Fruit fly (Drosophila melanogaster) whole organism, prepupa: Measurements from ENCODE around the gene ClpP.

Source experiments
- CG10631 ChIP-seq: fragments of 200-800 bp; sonication (Bioruptor generic); optimal IDR thresholded peaks from 2 replicates; lab custom pipeline; 2016; ENCODE audit warnings: missing biosample characterization, missing genetic modification characterization
- CG11294 ChIP-seq: fragments of 200-800 bp; sonication (Bioruptor generic); IDR thresholded peaks from 2 replicates; pipeline ENCODE4 v1.3.6; 2022; ENCODE audit warnings: missing biosample characterization, missing genetic modification characterization
- CG11762 ChIP-seq: fragments of 200-800 bp; sonication (Bioruptor generic); optimal IDR thresholded peaks from 3 replicates; lab custom pipeline; 2016; ENCODE audit warnings: missing biosample characterization, missing genetic modification characterization; ENCODE audit not compliant: insufficient read depth
- CG1621 ChIP-seq: fragments of 200-800 bp; sonication (Bioruptor generic); optimal IDR thresholded peaks from 3 replicates; lab custom pipeline; 2018; ENCODE audit warnings: missing biosample characterization, mild to moderate bottlenecking, missing genetic modification characterization
- CG16779 ChIP-seq: fragments of 200-800 bp; sonication (Bioruptor generic); optimal IDR thresholded peaks from 3 replicates; lab custom pipeline; 2017; ENCODE audit warnings: missing biosample characterization, mild to moderate bottlenecking, missing genetic modification characterization
- CG3032 ChIP-seq: fragments of 200-800 bp; optimal IDR thresholded peaks from 2 replicates; lab custom pipeline; 2019; ENCODE audit warnings: missing biosample characterization, mild to moderate bottlenecking, missing genetic modification characterization, moderate library complexity
- CG31627 ChIP-seq: fragments of 200-800 bp; sonication (Bioruptor generic); optimal IDR thresholded peaks from 3 replicates; lab custom pipeline; 2016; ENCODE audit warnings: missing biosample characterization, missing genetic modification characterization
- CG32006 ChIP-seq: fragments of 200-800 bp; sonication (Bioruptor generic); optimal IDR thresholded peaks from 3 replicates; lab custom pipeline; 2017; ENCODE audit warnings: missing biosample characterization, mild to moderate bottlenecking, missing genetic modification characterization
- CG34406 ChIP-seq: fragments of 200-800 bp; sonication (Bioruptor generic); optimal IDR thresholded peaks from 3 replicates; lab custom pipeline; 2016; ENCODE audit warnings: missing biosample characterization, missing genetic modification characterization
- CG3919 ChIP-seq: fragments of 200-800 bp; sonication (Bioruptor generic); optimal IDR thresholded peaks from 3 replicates; lab custom pipeline; 2016; ENCODE audit warnings: missing biosample characterization, missing genetic modification characterization
- CG4318 ChIP-seq: fragments of 200-800 bp; sonication (Bioruptor generic); optimal IDR thresholded peaks from 3 replicates; lab custom pipeline; 2017; ENCODE audit warnings: missing biosample characterization, mild to moderate bottlenecking, missing genetic modification characterization
- CG6163 ChIP-seq: fragments of 200-800 bp; sonication (Bioruptor generic); IDR thresholded peaks from 3 replicates; pipeline ENCODE4 v1.3.6; 2022; ENCODE audit warnings: missing biosample characterization, missing genetic modification characterization
- CG6854 ChIP-seq: fragments of 200-800 bp; sonication (Bioruptor generic); optimal IDR thresholded peaks from 2 replicates; lab custom pipeline; 2017; ENCODE audit warnings: missing biosample characterization, mild to moderate bottlenecking, missing genetic modification characterization
- CG7368 ChIP-seq: fragments of 200-800 bp; sonication (Bioruptor generic); optimal IDR thresholded peaks from 3 replicates; lab custom pipeline; 2016; ENCODE audit warnings: missing biosample characterization, missing genetic modification characterization
- CG8119 ChIP-seq: fragments of 200-800 bp; sonication (Bioruptor generic); IDR thresholded peaks from 3 replicates; pipeline ENCODE4 v1.3.6; 2022; ENCODE audit warnings: missing biosample characterization, missing genetic modification characterization
- CG8319 ChIP-seq: fragments of 200-800 bp; sonication (Bioruptor generic); optimal IDR thresholded peaks from 3 replicates; lab custom pipeline; 2016; ENCODE audit warnings: missing biosample characterization, missing genetic modification characterization
- CG8632 ChIP-seq: fragments of 200-800 bp; sonication (Bioruptor generic); optimal IDR thresholded peaks from 3 replicates; lab custom pipeline; 2016; ENCODE audit warnings: missing biosample characterization, missing genetic modification characterization
- CG9139 ChIP-seq: fragments of 200-800 bp; sonication (Bioruptor generic); optimal IDR thresholded peaks from 3 replicates; lab custom pipeline; 2017; ENCODE audit warnings: missing biosample characterization, mild to moderate bottlenecking, missing genetic modification characterization
- Eip75B ChIP-seq: fragments of 200-800 bp; sonication (Bioruptor generic); optimal IDR thresholded peaks from 3 replicates; lab custom pipeline; 2016; ENCODE audit warnings: missing biosample characterization, missing genetic modification characterization
- Eip78C ChIP-seq: fragments of 200-800 bp; sonication (Bioruptor generic); peaks from one replicate; lab custom pipeline; 2016; ENCODE audit warnings: missing biosample characterization, missing genetic modification characterization
- Ets21C ChIP-seq: fragments of 200-800 bp; sonication (Bioruptor generic); optimal IDR thresholded peaks from 3 replicates; lab custom pipeline; 2016; ENCODE audit warnings: missing biosample characterization, missing genetic modification characterization
- Ets96B ChIP-seq: fragments of 200-800 bp; optimal IDR thresholded peaks from 2 replicates; lab custom pipeline; 2019; ENCODE audit warnings: missing biosample characterization, mild to moderate bottlenecking, missing genetic modification characterization, moderate library complexity
- Gug ChIP-seq: fragments of 200-800 bp; sonication (Bioruptor generic); IDR thresholded peaks from 2 replicates; pipeline ENCODE4 v1.3.6; 2022; ENCODE audit warnings: missing biosample characterization, missing genetic modification characterization
- Hr38 ChIP-seq: sonication (Bioruptor generic); optimal IDR thresholded peaks from 2 replicates; lab custom pipeline; 2016; ENCODE audit warnings: missing biosample characterization, missing genetic modification characterization
- Hr39 ChIP-seq: fragments of 200-800 bp; sonication (Bioruptor generic); optimal IDR thresholded peaks from 2 replicates; lab custom pipeline; 2016; ENCODE audit warnings: missing biosample characterization, missing genetic modification characterization
- Lpt ChIP-seq: fragments of 200-800 bp; sonication (Bioruptor generic); optimal IDR thresholded peaks from 3 replicates; lab custom pipeline; 2016; ENCODE audit warnings: missing biosample characterization, missing genetic modification characterization
- Met ChIP-seq: fragments of 200-800 bp; sonication (Bioruptor generic); optimal IDR thresholded peaks from 3 replicates; lab custom pipeline; 2016; ENCODE audit warnings: missing biosample characterization, missing genetic modification characterization
- OdsH ChIP-seq: fragments of 200-800 bp; sonication (Bioruptor generic); optimal IDR thresholded peaks from 3 replicates; lab custom pipeline; 2016; ENCODE audit warnings: missing biosample characterization, missing genetic modification characterization
- Smox ChIP-seq: fragments of 200-800 bp; sonication (Bioruptor generic); optimal IDR thresholded peaks from 3 replicates; lab custom pipeline; 2016; ENCODE audit warnings: missing biosample characterization, missing genetic modification characterization
- Sox102F ChIP-seq: fragments of 200-800 bp; sonication (Bioruptor generic); optimal IDR thresholded peaks from 2 replicates; lab custom pipeline; 2016; ENCODE audit warnings: missing biosample characterization, mild to moderate bottlenecking, missing genetic modification characterization
- Sox14 ChIP-seq: fragments of 200-800 bp; sonication (Bioruptor generic); optimal IDR thresholded peaks from 3 replicates; lab custom pipeline; 2016; ENCODE audit warnings: missing biosample characterization, missing genetic modification characterization
- Sox15 ChIP-seq: fragments of 200-800 bp; sonication (Bioruptor generic); optimal IDR thresholded peaks from 3 replicates; lab custom pipeline; 2016; ENCODE audit warnings: missing biosample characterization, missing genetic modification characterization
- achi ChIP-seq: fragments of 200-800 bp; sonication (Bioruptor generic); optimal IDR thresholded peaks from 3 replicates; lab custom pipeline; 2016; ENCODE audit warnings: missing biosample characterization, missing genetic modification characterization
- acj6 ChIP-seq: fragments of 200-800 bp; sonication (Bioruptor generic); optimal IDR thresholded peaks from 3 replicates; lab custom pipeline; 2016; ENCODE audit warnings: missing biosample characterization, missing genetic modification characterization
- dac ChIP-seq: fragments of 200-800 bp; sonication (Bioruptor generic); optimal IDR thresholded peaks from 2 replicates; lab custom pipeline; 2017; ENCODE audit warnings: missing biosample characterization, mild to moderate bottlenecking, missing genetic modification characterization
- dsx ChIP-seq: fragments of 200-800 bp; optimal IDR thresholded peaks from 3 replicates; lab custom pipeline; 2019; ENCODE audit warnings: missing biosample characterization, mild to moderate bottlenecking, missing genetic modification characterization, moderate library complexity; ENCODE audit not compliant: poor library complexity, severe bottlenecking
- eg ChIP-seq: fragments of 200-800 bp; sonication (Bioruptor generic); IDR thresholded peaks from 3 replicates; pipeline ENCODE4 v1.3.6; 2022; ENCODE audit warnings: missing biosample characterization, missing genetic modification characterization
- esn ChIP-seq: fragments of 200-800 bp; sonication (Bioruptor generic); optimal IDR thresholded peaks from 2 replicates; lab custom pipeline; 2016; ENCODE audit warnings: missing biosample characterization, mild to moderate bottlenecking, missing genetic modification characterization, moderate library complexity
- fd59A ChIP-seq: fragments of 200-800 bp; sonication (Bioruptor generic); optimal IDR thresholded peaks from 2 replicates; lab custom pipeline; 2017; ENCODE audit warnings: missing biosample characterization, mild to moderate bottlenecking, missing genetic modification characterization, missing genetic modification reagents
- fd85E ChIP-seq: fragments of 200-800 bp; sonication (Bioruptor generic); optimal IDR thresholded peaks from 3 replicates; lab custom pipeline; 2016; ENCODE audit warnings: missing biosample characterization, missing genetic modification characterization
- fkh ChIP-seq: fragments of 200-800 bp; sonication (Bioruptor generic); optimal IDR thresholded peaks from 3 replicates; lab custom pipeline; 2017; ENCODE audit warnings: missing biosample characterization, mild to moderate bottlenecking, missing genetic modification characterization, moderate library complexity
- lz ChIP-seq: fragments of 200-800 bp; sonication (Bioruptor generic); optimal IDR thresholded peaks from 3 replicates; lab custom pipeline; 2016; ENCODE audit warnings: missing biosample characterization, missing genetic modification characterization
- net ChIP-seq: fragments of 200-800 bp; sonication (Bioruptor generic); optimal IDR thresholded peaks from 3 replicates; lab custom pipeline; 2016; ENCODE audit warnings: missing biosample characterization, missing genetic modification characterization
- salr ChIP-seq, 2 experiments: fragments of 200-800 bp; sonication (Bioruptor generic); optimal IDR thresholded peaks; 3 replicates each; lab custom pipeline; 2016 to 2018; ENCODE audit warnings: missing biosample characterization in 2 of 2, missing genetic modification characterization in 2 of 2, mild to moderate bottlenecking in 1 of 2
- spab ChIP-seq: fragments of 200-800 bp; sonication (Bioruptor generic); optimal IDR thresholded peaks from 2 replicates; lab custom pipeline; 2017; ENCODE audit warnings: missing biosample characterization, mild to moderate bottlenecking, missing genetic modification characterization, missing genetic modification reagents
- ss ChIP-seq, 2 experiments: fragments of 200-800 bp; sonication (Bioruptor generic); optimal IDR thresholded peaks; 2 replicates in 1 of 2; 3 replicates in 1 of 2; lab custom pipeline; 2017 to 2018; ENCODE audit warnings: mild to moderate bottlenecking in 2 of 2, missing biosample characterization in 2 of 2, missing genetic modification characterization in 2 of 2, moderate library complexity in 1 of 2
- svp ChIP-seq: fragments of 200-800 bp; sonication (Bioruptor generic); peaks from one replicate; lab custom pipeline; 2016; ENCODE audit warnings: missing biosample characterization, missing genetic modification characterization
- topi ChIP-seq: fragments of 200-800 bp; sonication (Bioruptor generic); optimal IDR thresholded peaks from 3 replicates; lab custom pipeline; 2016; ENCODE audit warnings: missing biosample characterization, missing genetic modification characterization
- vri ChIP-seq: fragments of 200-800 bp; sonication (Bioruptor generic); optimal IDR thresholded peaks from 3 replicates; lab custom pipeline; 2016; ENCODE audit warnings: missing biosample characterization, mild to moderate bottlenecking, missing genetic modification characterization

Gene ClpP

DNA sequence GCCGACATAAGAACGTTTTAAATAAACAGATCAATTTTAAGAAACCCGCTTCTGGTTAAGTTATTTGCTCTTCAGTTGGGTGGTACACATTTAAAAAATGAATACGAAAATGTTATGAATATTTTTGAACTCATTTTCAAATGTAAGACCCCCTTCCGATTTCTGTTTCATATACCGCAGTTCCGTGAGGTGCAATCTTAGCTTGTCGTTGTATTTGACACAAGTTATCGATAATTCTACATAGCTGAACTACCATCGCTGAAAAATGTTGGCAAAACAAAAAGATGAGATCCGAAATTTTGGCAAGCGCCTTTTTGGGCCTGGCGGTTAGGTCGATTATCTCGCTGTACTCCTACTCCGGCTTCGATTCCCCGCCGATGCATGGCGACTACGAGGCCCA is 23.3 kb downstream of the ClpP start, which contains the start of gene gny:
Gene gny, plus strand, starts transcription at position 239 of the 400 bp plus-strand sequence.
- no peak for TF ChIP-seq CG6854 (GFP tag; lab: Kevin White, UChicago)
- peak; percentile 18 for TF ChIP-seq Eip78C (GFP tag; lab: Kevin White, UChicago)
- no peak for TF ChIP-seq Ets96B (tag; lab: Kevin White, UChicago)
- TF ChIP-seq CG4318 (GFP tag; lab: Kevin White, UChicago) = no peak
- TF ChIP-seq fd59A = no peak
- TF ChIP-seq topi (GFP tag; lab: Kevin White, UChicago) = no peak

DNA sequence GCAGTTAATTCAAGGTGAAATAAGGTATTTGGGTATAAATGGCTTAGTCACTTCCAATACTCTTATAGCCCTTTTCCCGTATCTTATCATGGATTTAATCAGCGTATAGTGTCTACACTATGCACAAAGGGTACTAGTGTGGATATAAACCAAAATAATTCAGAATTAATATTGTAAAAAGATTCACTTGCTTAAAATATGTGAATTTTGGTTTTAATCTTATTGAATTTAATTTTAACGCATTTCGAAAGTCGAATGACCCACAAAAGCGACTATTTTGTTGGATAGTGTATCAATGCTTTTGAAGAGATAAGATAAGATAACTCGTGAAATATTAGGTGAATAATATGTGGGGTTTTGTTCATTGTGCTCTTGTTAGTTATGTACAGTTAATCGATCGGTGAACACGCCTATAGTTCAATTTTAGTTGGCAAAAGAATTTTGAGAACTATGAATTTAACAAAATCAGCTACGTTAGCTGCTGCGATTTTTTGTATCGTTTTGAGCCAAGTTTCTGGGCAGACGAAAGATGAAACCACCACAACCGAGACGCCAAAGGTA is 25.4 kb downstream of the ClpP start, which contains the start of gene CG5096:
Gene CG5096, plus strand, starts transcription at position 374 of the 561 bp plus-strand sequence.
- TF ChIP-seq Hr38 (no peak), fd85E (GFP tag; lab: Kevin White, UChicago) (no peak), esn (GFP tag; lab: Kevin White, UChicago) (peak; percentile 81), CG9139 (GFP tag; lab: Kevin White, UChicago) (no peak), acj6 (GFP tag; lab: Kevin White, UChicago) (peak; percentile 60), Sox102F (GFP tag; lab: Kevin White, UChicago) (no peak), fd59A (no peak), CG8319 (GFP tag; lab: Kevin White, UChicago) (peak; percentile 36), vri (GFP tag; lab: Kevin White, UChicago) (no peak), Sox15 (GFP tag; lab: Kevin White, UChicago) (no peak), CG3919 (GFP tag; lab: Kevin White, UChicago) (no peak), salr (GFP tag; optimal IDR thresholded peaks at IDR 0.05; lab: Kevin White, UChicago) (no peak), achi (no peak), CG11762 (GFP tag; lab: Kevin White, UChicago) (peak; percentile 34), CG1621 (tag; lab: Kevin White, UChicago) (no peak), CG4318 (GFP tag; lab: Kevin White, UChicago) (no peak), CG6163 (GFP tag; lab: Robert Waterston, UW) (no peak), CG11294 (GFP tag; lab: Robert Waterston, UW) (no peak), ss (GFP tag; optimal IDR thresholded peaks at IDR 0.05; lab: Kevin White, UChicago) (no peak), Lpt (GFP tag; lab: Kevin White, UChicago) (no peak), Eip75B (GFP tag; lab: Kevin White, UChicago) (peak; percentile 72), CG8119 (GFP tag; lab: Robert Waterston, UW) (no peak; the same call in 1 of the 3 replicates), dac (GFP tag; lab: Kevin White, UChicago) (no peak), Gug (GFP tag; lab: Robert Waterston, UW) (no peak; the same call in 1 of the 2 replicates), CG7368 (GFP tag; lab: Kevin White, UChicago) (peak; percentile 51), CG31627 (GFP tag; lab: Kevin White, UChicago) (peak; percentile 59), Eip78C (GFP tag; lab: Kevin White, UChicago) (peak; percentile 92), topi (GFP tag; lab: Kevin White, UChicago) (peak; percentile 76), eg (GFP tag; lab: Robert Waterston, UW) (no peak), Smox (GFP tag; lab: Kevin White, UChicago) (no peak), Sox14 (peak; percentile 63), CG32006 (no peak), Met (peak; percentile 80), dsx (GFP tag; lab: Kevin White, UChicago) (peak; percentile 29), CG3032 (tag; lab: Kevin White, UChicago) (peak; percentile 39), CG10631 (GFP tag; lab: Kevin White, UChicago) (peak; percentile 43), Ets96B (tag; lab: Kevin White, UChicago) (peak; percentile 62), CG8632 (GFP tag; lab: Kevin White, UChicago) (peak; percentile 69), CG34406 (peak; percentile 73), fkh (GFP tag; lab: Kevin White, UChicago) (peak; percentile 33), CG16779 (no peak), net (GFP tag; lab: Kevin White, UChicago) (no peak), svp (GFP tag; lab: Kevin White, UChicago) (no peak), OdsH (GFP tag; lab: Kevin White, UChicago) (peak; percentile 55), lz (GFP tag; lab: Kevin White, UChicago) (peak; percentile 66), Hr39 (GFP tag; lab: Kevin White, UChicago) (no peak), Ets21C (GFP tag; lab: Kevin White, UChicago) (peak; percentile 37), spab (GFP tag; lab: Kevin White, UChicago) (no peak)
